Worm (Caenorhabditis elegans): Measurements from ENCODE around the gene C17E7.12.

C17E7.12 gene

DNA sequence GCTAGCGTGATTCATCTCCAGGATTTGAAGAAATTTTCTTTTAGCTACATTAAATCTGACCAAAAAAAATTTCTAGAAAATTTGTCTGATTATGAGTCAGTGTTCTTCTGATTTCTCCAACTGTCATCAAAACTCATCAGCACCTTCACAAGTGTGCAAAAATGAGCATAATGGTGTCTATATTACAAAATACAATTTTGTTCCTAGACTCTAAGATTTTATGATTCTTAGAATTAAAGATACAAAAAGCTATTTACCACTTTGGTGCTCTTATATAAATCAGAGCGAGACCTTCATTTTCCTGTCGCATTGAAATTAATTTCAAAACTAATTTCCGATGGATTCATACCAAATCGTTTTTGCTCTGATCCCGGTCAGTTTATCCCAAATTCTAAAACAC is 20.7 kb upstream of the C17E7.12 start, which contains the start of gene srx-68:
Gene srx-68, plus strand, starts transcription at position 301 of the 400 bp plus-strand sequence.
- no peak for TF ChIP-seq ceh-82 (tag; optimal IDR thresholded peaks at IDR 0.05)
- no peak for TF ChIP-seq egl-27 (tag; optimal IDR thresholded peaks at IDR 0.05)
- TF ChIP-seq nhr-67 (tag; optimal IDR thresholded peaks at IDR 0.05): no peak
- TF ChIP-seq ama-1 (optimal IDR thresholded peaks at IDR 0.05): no peak
- TF ChIP-seq nhr-28 (tag; optimal IDR thresholded peaks at IDR 0.05): no peak
- TF ChIP-seq ceh-28 (tag; optimal IDR thresholded peaks at IDR 0.05): no peak
- TF ChIP-seq tbx-2 (tag; optimal IDR thresholded peaks at IDR 0.05): no peak
- no peak for TF ChIP-seq lsy-12 (tag; optimal IDR thresholded peaks at IDR 0.05)
- TF ChIP-seq eor-1 (tag; optimal IDR thresholded peaks at IDR 0.05): no peak
- TF ChIP-seq elt-3 (tag; optimal IDR thresholded peaks at IDR 0.05): no peak
- no peak for TF ChIP-seq nfya-1 (tag; optimal IDR thresholded peaks at IDR 0.05; ENCODE audit: insufficient read depth)
- TF ChIP-seq jun-1 (tag; optimal IDR thresholded peaks at IDR 0.05): no peak
- no peak for TF ChIP-seq fkh-2 (tag; optimal IDR thresholded peaks at IDR 0.05)
- TF ChIP-seq pqm-1 (tag; optimal IDR thresholded peaks at IDR 0.05): no peak
- no peak for TF ChIP-seq nhr-12 (tag; optimal IDR thresholded peaks at IDR 0.05)
- no peak for TF ChIP-seq ztf-11 (tag; optimal IDR thresholded peaks at IDR 0.05)
- no peak for TF ChIP-seq nhr-23 (tag; optimal IDR thresholded peaks at IDR 0.05)

DNA sequence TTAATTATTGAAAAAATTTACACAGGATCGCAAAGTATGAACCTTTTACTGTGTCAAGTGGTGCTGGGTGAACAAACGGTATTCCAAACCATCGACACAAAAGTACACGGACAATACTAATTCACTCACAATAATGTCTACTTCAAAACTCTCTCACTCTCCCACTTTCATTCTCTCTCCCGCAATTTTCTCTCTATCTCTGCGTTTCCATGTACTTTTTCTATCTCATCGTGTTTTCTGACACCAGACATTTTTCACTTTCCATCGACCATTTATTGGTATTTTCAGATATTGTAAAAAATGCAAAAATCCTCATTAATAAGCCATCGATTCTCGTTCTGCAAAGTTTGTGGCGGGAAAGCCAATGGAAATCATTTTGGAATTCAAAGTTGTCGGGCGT is 14.0 kb upstream of the C17E7.12 start, which contains the start of gene nhr-156:
Gene nhr-156, plus strand, starts transcription at position 266 of the 400 bp plus-strand sequence.
- TF ChIP-seq lin-39 (tag; optimal IDR thresholded peaks at IDR 0.05) (no peak), lsy-12 (tag; optimal IDR thresholded peaks at IDR 0.05) (no peak), nhr-76 (tag; optimal IDR thresholded peaks at IDR 0.05) (no peak), ZK546.5 (tag; optimal IDR thresholded peaks at IDR 0.05) (no peak), elt-2 (tag; optimal IDR thresholded peaks at IDR 0.05) (no peak), fos-1 (tag; optimal IDR thresholded peaks at IDR 0.05) (no peak), unc-39 (tag; optimal IDR thresholded peaks at IDR 0.05) (no peak), ceh-28 (tag; optimal IDR thresholded peaks at IDR 0.05) (no peak), sea-2 (GFP tag; optimal IDR thresholded peaks at IDR 0.05) (no peak), nhr-28 (tag; optimal IDR thresholded peaks at IDR 0.05) (no peak), tbx-2 (tag; optimal IDR thresholded peaks at IDR 0.05) (no peak), nfya-1 (tag; optimal IDR thresholded peaks at IDR 0.05; ENCODE audit: insufficient read depth) (no peak), nhr-237 (tag; optimal IDR thresholded peaks at IDR 0.05) (no peak), skn-1 (tag; optimal IDR thresholded peaks at IDR 0.05) (no peak), daf-12 (tag; optimal IDR thresholded peaks at IDR 0.05) (no peak)

DNA sequence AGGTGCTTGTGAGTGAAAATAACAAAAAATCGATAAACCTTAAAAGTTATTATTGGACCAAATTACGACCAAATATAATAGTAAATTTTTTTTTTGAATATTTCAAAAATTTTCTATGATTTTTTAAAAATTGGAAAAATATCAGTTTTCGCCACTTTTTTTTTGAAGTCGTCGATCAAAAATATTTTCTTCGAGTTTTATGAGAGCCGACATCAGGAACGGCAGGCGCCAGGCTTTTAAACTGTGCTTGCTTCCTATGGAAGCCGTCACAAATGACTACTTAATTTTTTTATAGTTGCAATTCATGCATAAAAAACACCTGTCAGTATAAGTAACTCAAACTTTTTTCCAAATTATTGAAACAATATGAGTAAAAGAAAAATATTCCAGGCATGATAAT is 11.6 kb upstream of the C17E7.12 start:
- TF ChIP-seq lsy-12 (tag; optimal IDR thresholded peaks at IDR 0.05) (no peak), nhr-43 (tag; optimal IDR thresholded peaks at IDR 0.05; ENCODE audit: poor library complexity, severe bottlenecking) (no peak), mdl-1 (tag; optimal IDR thresholded peaks at IDR 0.05) (no peak), tbx-2 (tag; optimal IDR thresholded peaks at IDR 0.05) (no peak), eor-1 (tag; optimal IDR thresholded peaks at IDR 0.05) (no peak), elt-1 (tag; optimal IDR thresholded peaks at IDR 0.05) (no peak), nhr-23 (tag; optimal IDR thresholded peaks at IDR 0.05) (no peak), fkh-2 (tag; optimal IDR thresholded peaks at IDR 0.05) (no peak), nhr-76 (tag; optimal IDR thresholded peaks at IDR 0.05) (no peak), ama-1 (optimal IDR thresholded peaks at IDR 0.05) (no peak), daf-12 (tag; optimal IDR thresholded peaks at IDR 0.05) (no peak), ztf-11 (tag; optimal IDR thresholded peaks at IDR 0.05) (no peak), nhr-67 (tag; optimal IDR thresholded peaks at IDR 0.05) (no peak), hmg-11 (tag; optimal IDR thresholded peaks at IDR 0.05) (no peak), nhr-77 (tag; optimal IDR thresholded peaks at IDR 0.05) (no peak), ceh-9 (tag; optimal IDR thresholded peaks at IDR 0.05) (no peak), jun-1 (tag; optimal IDR thresholded peaks at IDR 0.05) (no peak)

DNA sequence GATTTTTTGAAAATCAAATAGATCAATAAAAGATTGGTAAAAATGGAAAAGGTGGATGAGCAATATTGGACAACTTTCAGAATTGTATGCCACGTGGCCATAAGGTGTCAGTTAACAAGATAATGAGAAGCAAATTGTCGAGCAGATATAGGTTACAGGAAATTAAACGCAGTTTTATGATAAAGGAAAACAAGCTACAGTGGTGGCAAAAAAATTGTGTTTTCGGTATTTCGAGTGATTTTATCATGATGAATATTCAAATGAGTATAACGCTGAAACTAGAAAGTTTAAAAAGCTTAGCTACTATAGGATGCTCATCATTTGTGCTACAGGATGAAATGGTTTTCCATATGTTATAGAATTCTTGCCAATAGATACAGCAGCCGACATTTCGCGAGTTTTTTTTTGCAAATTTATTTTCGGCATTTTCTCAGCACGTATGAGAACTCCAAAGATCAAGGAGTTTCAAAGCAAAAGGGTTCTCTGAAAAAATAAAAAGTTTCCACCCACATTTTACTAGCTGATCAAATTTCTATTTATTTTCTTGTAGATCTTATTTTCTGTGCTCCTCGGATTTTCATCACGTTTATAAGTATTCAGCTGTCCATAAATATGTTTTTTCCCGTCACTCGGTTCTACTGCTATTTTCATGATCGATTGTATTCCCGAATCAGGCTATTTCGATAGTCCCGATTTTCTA is 10.8 kb upstream of the C17E7.12 start, which contains the start of the genes str-229 and srh-190:
Gene str-229, minus strand, starts transcription at position 101 of the 700 bp plus-strand sequence.
Gene srh-190, plus strand, starts transcription at position 650 of the 700 bp plus-strand sequence.
- TF ChIP-seq snpc-4 (tag; optimal IDR thresholded peaks at IDR 0.05): no peak
- no peak for TF ChIP-seq nhr-237 (tag; optimal IDR thresholded peaks at IDR 0.05)
- no peak for TF ChIP-seq pha-4 (tag; optimal IDR thresholded peaks at IDR 0.05)
- no peak for TF ChIP-seq fkh-2 (tag; optimal IDR thresholded peaks at IDR 0.05)
- no peak for TF ChIP-seq zag-1 (tag; optimal IDR thresholded peaks at IDR 0.05)
- TF ChIP-seq nhr-43 (tag; optimal IDR thresholded peaks at IDR 0.05; ENCODE audit: poor library complexity, severe bottlenecking): no peak
- TF ChIP-seq nhr-76 (tag; optimal IDR thresholded peaks at IDR 0.05): no peak
- no peak for TF ChIP-seq elt-3 (tag; optimal IDR thresholded peaks at IDR 0.05)
- no peak for TF ChIP-seq tbx-2 (tag; optimal IDR thresholded peaks at IDR 0.05)
- TF ChIP-seq nhr-25 (tag; optimal IDR thresholded peaks at IDR 0.05): no peak
- TF ChIP-seq fkh-10 (GFP tag; optimal IDR thresholded peaks at IDR 0.05): no peak
- no peak for TF ChIP-seq mml-1 (tag; optimal IDR thresholded peaks at IDR 0.05)
- no peak for TF ChIP-seq egl-27 (tag; optimal IDR thresholded peaks at IDR 0.05)

Data from whole organism, L3 larva.